Worm (Caenorhabditis elegans): ENCODE measurements around the gene sma-1.

- no peak for TF ChIP-seq mxl-3 (GFP tag; optimal IDR thresholded peaks at IDR 0.05)
- no peak for TF ChIP-seq ama-1 (optimal IDR thresholded peaks at IDR 0.05)
- no peak for TF ChIP-seq saeg-2 (GFP tag; IDR thresholded peaks at IDR 0.05)
- peak; percentile 20 for TF ChIP-seq nhr-28 (tag; optimal IDR thresholded peaks at IDR 0.05)
- TF ChIP-seq nhr-25 (tag; optimal IDR thresholded peaks at IDR 0.05; ENCODE audit: borderline replicate concordance, insufficient read depth) = no peak
- no peak for TF ChIP-seq pqm-1 (tag; optimal IDR thresholded peaks at IDR 0.05)
- TF ChIP-seq fos-1 (tag; optimal IDR thresholded peaks at IDR 0.05) = no peak
- no peak for TF ChIP-seq egl-43 (GFP tag; IDR thresholded peaks at IDR 0.05)
- no peak for TF ChIP-seq D1046.2 (GFP tag; IDR thresholded peaks at IDR 0.05)
- TF ChIP-seq snpc-4 (tag; optimal IDR thresholded peaks at IDR 0.05) = no peak
- TF ChIP-seq mep-1 (tag; optimal IDR thresholded peaks at IDR 0.05) = no peak
- TF ChIP-seq mdl-1 (tag; optimal IDR thresholded peaks at IDR 0.05) = no peak
These were observed 7.9 kb upstream of the sma-1 start, which contains the start of the genes sodh-2 and srx-76 for ce11 chrV:11891143-11891862.

Data from whole organism, L4 larva.